Worm (Caenorhabditis elegans): ENCODE results near the gene F46G10.4.

ce11 chrX:13303357-13303756 lies 30.5 kb upstream of the F46G10.4 start, which contains the start of gene srd-42:
- TF ChIP-seq unc-39 (tag; optimal IDR thresholded peaks at IDR 0.05) (no peak), saeg-2 (GFP tag; IDR thresholded peaks at IDR 0.05) (no peak), lin-39 (tag; optimal IDR thresholded peaks at IDR 0.05) (no peak), pha-4 (GFP tag; IDR thresholded peaks at IDR 0.05) (no peak), pha-4 (tag; optimal IDR thresholded peaks at IDR 0.05) (no peak), unc-62 (GFP tag; optimal IDR thresholded peaks at IDR 0.05 in 1 of 2) (no peak), unc-62 (tag; optimal IDR thresholded peaks at IDR 0.05) (no peak), ceh-44 (GFP tag; IDR thresholded peaks at IDR 0.05) (no peak), ceh-32 (tag; optimal IDR thresholded peaks at IDR 0.05; ENCODE audit: poor library complexity) (no peak), mdl-1 (tag; optimal IDR thresholded peaks at IDR 0.05) (no peak), ceh-28 (tag; optimal IDR thresholded peaks at IDR 0.05) (no peak), F49E8.2 (tag; optimal IDR thresholded peaks at IDR 0.05; ENCODE audit: borderline replicate concordance) (no peak), dpl-1 (GFP tag; optimal IDR thresholded peaks at IDR 0.05) (no peak)
